Fruit fly (Drosophila melanogaster): ENCODE results near the gene CG13403.

Gene CG13403

dm6 chrX:14169068-14169642, 22.7 kb downstream of the CG13403 start, which contains the start of gene CG12480:
Gene CG12480 (plus strand): TSS chrX:14169592.
- no peak for TF ChIP-seq CG17801 (GFP tag; optimal IDR thresholded peaks at IDR 0.05; ENCODE audit: partially characterized antibody)

dm6 chrX:14153689-14154088, 38.1 kb downstream of the CG13403 start:
- TF ChIP-seq CG17801 (GFP tag; optimal IDR thresholded peaks at IDR 0.05; ENCODE audit: partially characterized antibody): no peak

DNA sequence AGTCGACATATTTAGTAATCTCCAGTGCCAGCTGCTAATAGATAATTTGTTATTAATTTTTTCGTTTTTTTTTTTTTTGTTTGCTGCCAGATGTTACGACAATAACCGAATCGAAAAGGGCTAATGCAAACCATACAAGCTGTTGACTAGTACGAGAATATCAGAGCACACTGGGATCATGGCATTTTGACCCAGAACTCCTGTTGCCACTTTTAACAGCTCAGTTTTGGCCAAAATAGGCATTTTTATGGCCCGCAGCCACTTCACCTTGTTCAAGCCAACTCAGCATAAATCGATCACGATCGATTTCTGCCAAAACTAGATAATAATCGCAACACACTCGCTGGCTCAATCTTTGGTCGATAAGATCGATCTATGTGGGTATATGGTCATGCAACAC, 39.9 kb downstream of the CG13403 start, which contains the start of gene CG12479:
TSS of gene CG12479 (minus strand) at position 101 of the 400 bp plus-strand sequence.
- TF ChIP-seq CG17801 (GFP tag; optimal IDR thresholded peaks at IDR 0.05; ENCODE audit: partially characterized antibody): no peak

dm6 chrX:14149312-14149711, 42.5 kb downstream of the CG13403 start:
- TF ChIP-seq CG17801 (GFP tag; optimal IDR thresholded peaks at IDR 0.05; ENCODE audit: partially characterized antibody): no peak

- TF ChIP-seq CG17801 (GFP tag; optimal IDR thresholded peaks at IDR 0.05; ENCODE audit: partially characterized antibody): no peak
Measured at dm6 chrX:14148171-14148570, 43.6 kb downstream of the CG13403 start.
